Worm (Caenorhabditis elegans): Measurements from ENCODE around the gene lect-2.

lect-2 gene

ce11 chrII:5768274-5768820 is 22.2 kb upstream of the lect-2 start:
- no peak for TF ChIP-seq ceh-58 (GFP tag; IDR thresholded peaks at IDR 0.05)
- no peak for TF ChIP-seq ceh-79 (tag; optimal IDR thresholded peaks at IDR 0.05)
- no peak for TF ChIP-seq lsy-27 (tag; optimal IDR thresholded peaks at IDR 0.05; ENCODE audit: borderline replicate concordance, insufficient read depth)
- TF ChIP-seq C06A6.2 (GFP tag; conservative IDR thresholded peaks at IDR 0.05), result no peak

ce11 chrII:5772547-5773142 is 17.9 kb upstream of the lect-2 start:
- TF ChIP-seq ztf-28 (GFP tag; IDR thresholded peaks at IDR 0.05), result 0 out of 2 replicates have a peak, but pooled peaks have one; percentile 50
- TF ChIP-seq ets-4 (GFP tag; optimal IDR thresholded peaks at IDR 0.05), result no peak
- TF ChIP-seq pbrm-1 (GFP tag; IDR thresholded peaks at IDR 0.05), result 0 out of 2 replicates have a peak, but pooled peaks have one; percentile 40
- TF ChIP-seq ceh-40 (GFP tag; IDR thresholded peaks at IDR 0.05), result no peak
- TF ChIP-seq sptf-2 (GFP tag; optimal IDR thresholded peaks at IDR 0.05), result no peak
- TF ChIP-seq lin-35 (GFP tag; optimal IDR thresholded peaks at IDR 0.05), result no peak
- TF ChIP-seq ztf-26 (tag; optimal IDR thresholded peaks at IDR 0.05), result no peak
- peak; percentile 25 for TF ChIP-seq madf-10 (tag; optimal IDR thresholded peaks at IDR 0.05)
- TF ChIP-seq mcd-1 (GFP tag; IDR thresholded peaks at IDR 0.05), result peak; percentile 38; the same call in 1 of the 2 replicates
- peak; percentile 33; the same call in 1 of the 2 replicates for TF ChIP-seq egrh-3 (GFP tag; IDR thresholded peaks at IDR 0.05)
- no peak for TF ChIP-seq F10E7.11 (tag; optimal IDR thresholded peaks at IDR 0.05)
- no peak for TF ChIP-seq hlh-26 (GFP tag; conservative IDR thresholded peaks at IDR 0.05)
- peak; percentile 16 to 63 for TF ChIP-seq rec-8 (tag; optimal IDR thresholded peaks at IDR 0.05)
- TF ChIP-seq F49E8.2 (tag; optimal IDR thresholded peaks at IDR 0.05; ENCODE audit: insufficient read depth), result no peak
- TF ChIP-seq repo-1 (tag; optimal IDR thresholded peaks at IDR 0.05), result peak; percentile 2
- peak; percentile 78 for TF ChIP-seq hmg-1.2 (GFP tag; IDR thresholded peaks at IDR 0.05)
- TF ChIP-seq madf-8 (GFP tag; conservative IDR thresholded peaks at IDR 0.05), result no peak
- peak; percentile 30 for TF ChIP-seq mxl-1 (tag; optimal IDR thresholded peaks at IDR 0.05)
- TF ChIP-seq nfyb-1 (GFP tag; IDR thresholded peaks at IDR 0.05), result peak; percentile 83
- no peak for TF ChIP-seq aptf-3 (GFP tag; IDR thresholded peaks at IDR 0.05)
- no peak for TF ChIP-seq aptf-2 (GFP tag; conservative IDR thresholded peaks at IDR 0.05)
- TF ChIP-seq ceh-100 (GFP tag; IDR thresholded peaks at IDR 0.05), result 0 out of 2 replicates have a peak, but pooled peaks have one; percentile 27
- peak; percentile 73; the same call in 1 of the 2 replicates for TF ChIP-seq ztf-6 (GFP tag; IDR thresholded peaks at IDR 0.05)
- TF ChIP-seq let-526 (GFP tag; IDR thresholded peaks at IDR 0.05), result peak; percentile 68; the same call in 1 of the 2 replicates
- TF ChIP-seq B0261.1 (tag; optimal IDR thresholded peaks at IDR 0.05), result peak; percentile 90
- TF ChIP-seq K12H6.12 (tag; optimal IDR thresholded peaks at IDR 0.05), result peak; percentile 13
- no peak for TF ChIP-seq ztf-25 (GFP tag; IDR thresholded peaks at IDR 0.05)
- peak; percentile 59; the same call in 1 of the 2 replicates for TF ChIP-seq zfh-2 (GFP tag; conservative IDR thresholded peaks at IDR 0.05)
- no peak for TF ChIP-seq B0336.3 (GFP tag; IDR thresholded peaks at IDR 0.05)
- no peak for TF ChIP-seq lag-1 (GFP tag; IDR thresholded peaks at IDR 0.05)
- TF ChIP-seq snpc-4 (GFP tag; optimal IDR thresholded peaks at IDR 0.05), result no peak
- peak in 3 of 4 experiments; percentile 0 to 70 (median 62) for TF ChIP-seq snpc-4 (tag; optimal IDR thresholded peaks at IDR 0.05)
- no peak for TF ChIP-seq akir-1 (GFP tag; optimal IDR thresholded peaks at IDR 0.05)
- TF ChIP-seq C17E4.6 (GFP tag; IDR thresholded peaks at IDR 0.05), result no peak
- peak; percentile 58 for TF ChIP-seq nhr-90 (tag; optimal IDR thresholded peaks at IDR 0.05)
- TF ChIP-seq Y67H2A.10 (GFP tag; conservative IDR thresholded peaks at IDR 0.05), result no peak
- TF ChIP-seq athp-1 (tag; optimal IDR thresholded peaks at IDR 0.05), result no peak
- TF ChIP-seq him-1 (tag; optimal IDR thresholded peaks at IDR 0.05), result peak; percentile 80
- TF ChIP-seq snpc-3.4 (tag; optimal IDR thresholded peaks at IDR 0.05), result no peak
- no peak for TF ChIP-seq F37B4.10 (GFP tag; IDR thresholded peaks at IDR 0.05)
- TF ChIP-seq unc-62 (GFP tag; optimal IDR thresholded peaks at IDR 0.05), result no peak
- TF ChIP-seq attf-6 (GFP tag; IDR thresholded peaks at IDR 0.05), result peak; percentile 24; the same call in 1 of the 2 replicates
